Fruit fly (Drosophila melanogaster): ENCODE data around the gene CG4596.

- TF ChIP-seq Crg-1 (GFP tag; optimal IDR thresholded peaks at IDR 0.05) (no peak), CG5204 (GFP tag; optimal IDR thresholded peaks at IDR 0.05) (no peak), CG33017 (tag; optimal IDR thresholded peaks at IDR 0.05) (no peak), CG7101 (tag; optimal IDR thresholded peaks at IDR 0.05) (no peak)
These were observed 2.3 kb upstream of the CG4596 start for dm6 chr3R:10870561-10870960.

Data from whole organism, adult.